Worm (Caenorhabditis elegans): ENCODE data around the gene fbxa-189.

fbxa-189 gene

DNA sequence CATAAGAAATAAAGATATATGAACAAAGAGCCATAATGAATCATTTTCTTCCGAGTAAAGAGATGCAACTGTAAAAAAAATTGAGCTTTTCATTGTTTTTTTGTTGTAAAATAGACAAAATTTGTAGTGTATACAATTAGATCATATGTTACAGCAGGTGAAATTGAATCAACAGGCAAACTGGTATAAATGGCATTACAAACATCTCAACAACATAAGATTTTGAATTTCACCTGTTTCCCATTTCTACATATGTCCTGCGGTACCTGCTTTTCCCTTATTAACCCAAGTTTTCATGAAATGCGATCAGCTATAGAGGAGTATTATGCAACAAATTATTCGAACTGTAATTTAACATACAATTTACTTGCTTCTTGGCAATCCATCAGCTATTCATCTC lies 50.4 kb downstream of the fbxa-189 start, which contains the start of gene srh-120:
Gene srh-120 (plus strand): TSS at position 301 of the 400 bp plus-strand sequence.
- no peak for TF ChIP-seq tbx-37 (GFP tag; conservative IDR thresholded peaks at IDR 0.05)
- TF ChIP-seq pes-1 (GFP tag; IDR thresholded peaks at IDR 0.05) = no peak
- no peak for TF ChIP-seq flt-1 (GFP tag; IDR thresholded peaks at IDR 0.05)
- TF ChIP-seq ets-7 (tag; optimal IDR thresholded peaks at IDR 0.05) = no peak
- TF ChIP-seq sea-1 (GFP tag; conservative IDR thresholded peaks at IDR 0.05) = no peak
- TF ChIP-seq hmbx-1 (tag; optimal IDR thresholded peaks at IDR 0.05) = no peak
- no peak for TF ChIP-seq ceh-13 (GFP tag; optimal IDR thresholded peaks at IDR 0.05)
- no peak for TF ChIP-seq tra-4 (tag; optimal IDR thresholded peaks at IDR 0.05)
- no peak for TF ChIP-seq hmg-4 (GFP tag; optimal IDR thresholded peaks at IDR 0.05)
- TF ChIP-seq ama-1 (optimal IDR thresholded peaks at IDR 0.05) = no peak
- no peak for TF ChIP-seq F13C5.2 (tag; optimal IDR thresholded peaks at IDR 0.05)
- TF ChIP-seq tbx-11 (GFP tag; IDR thresholded peaks at IDR 0.05) = no peak
- TF ChIP-seq ceh-36 (tag; optimal IDR thresholded peaks at IDR 0.05) = no peak
- no peak for TF ChIP-seq scrt-1 (GFP tag; IDR thresholded peaks at IDR 0.05)

Measured in whole organism, early embryonic.